Worm (Caenorhabditis elegans) whole organism, young adult: ENCODE measurements around the gene W08G11.3.
A peak's percentile ranks its signal among the peaks of the same experiment; 100 is the strongest.

Source experiments
- B0336.3 ChIP-seq: fragments of 200-800 bp; sonication (Bioruptor generic); IDR thresholded peaks from 2 replicates; pipeline ENCODE4 v1.3.6; 2022; ENCODE audit warnings: missing genetic modification characterization, missing compliant biosample characterization
- C06A6.2 ChIP-seq: fragments of 200-800 bp; sonication (Bioruptor generic); conservative IDR thresholded peaks from 2 replicates; pipeline ENCODE4 v1.3.6; 2022; ENCODE audit warnings: missing genetic modification characterization, missing compliant biosample characterization
- F10E7.11 ChIP-seq: sonication (generic microtip); optimal IDR thresholded peaks from 2 replicates; lab custom pipeline; 2017; ENCODE audit warnings: mild to moderate bottlenecking, missing genetic modification characterization, moderate library complexity, missing compliant biosample characterization
- F23B12.7 ChIP-seq: sonication (generic microtip); optimal IDR thresholded peaks from 2 replicates; lab custom pipeline; 2017; ENCODE audit warnings: missing genetic modification characterization, mild to moderate bottlenecking, missing compliant biosample characterization, antibody characterized with exemption, moderate library complexity; ENCODE audit not compliant: insufficient read depth
- F49E8.2 ChIP-seq: sonication (generic microtip); optimal IDR thresholded peaks from 3 replicates; lab custom pipeline; 2017; ENCODE audit warnings: missing genetic modification characterization, mild to moderate bottlenecking, missing compliant biosample characterization, antibody characterized with exemption, moderate library complexity; ENCODE audit not compliant: insufficient read depth
- F55B11.4 ChIP-seq: sonication (generic microtip); optimal IDR thresholded peaks from 2 replicates; lab custom pipeline; 2016; ENCODE audit warnings: missing compliant biosample characterization, missing genetic modification characterization, borderline replicate concordance; ENCODE audit not compliant: insufficient read depth
- F57A8.1 ChIP-seq: fragments of 200-800 bp; sonication (Bioruptor generic); optimal IDR thresholded peaks from 2 replicates; lab custom pipeline; 2018; ENCODE audit warnings: mild to moderate bottlenecking, missing genetic modification characterization, moderate library complexity, missing compliant biosample characterization
- K11D2.4 ChIP-seq: fragments of 200-800 bp; sonication (Bioruptor generic); IDR thresholded peaks from 2 replicates; pipeline ENCODE4 v1.3.6; 2022; ENCODE audit warnings: missing genetic modification reagents, missing genetic modification characterization, missing compliant biosample characterization
- K12H6.12 ChIP-seq: fragments of 200-800 bp; sonication (Bioruptor generic); optimal IDR thresholded peaks from 2 replicates; lab custom pipeline; 2018; ENCODE audit warnings: mild to moderate bottlenecking, missing genetic modification characterization, missing compliant biosample characterization
- T07F8.4 ChIP-seq: sonication (generic microtip); optimal IDR thresholded peaks from 2 replicates; lab custom pipeline; 2016; ENCODE audit warnings: mild to moderate bottlenecking, missing genetic modification characterization, moderate library complexity, missing compliant biosample characterization
- Y56A3A.18 ChIP-seq: fragments of 200-800 bp; sonication (Bioruptor generic); IDR thresholded peaks from 2 replicates; pipeline ENCODE4 v1.3.6; 2022; ENCODE audit warnings: missing genetic modification reagents, missing genetic modification characterization, missing compliant biosample characterization
- ZK185.1 ChIP-seq: sonication (generic microtip); optimal IDR thresholded peaks from 2 replicates; lab custom pipeline; 2016; ENCODE audit warnings: mild to moderate bottlenecking, missing genetic modification characterization, missing compliant biosample characterization; ENCODE audit not compliant: poor library complexity, severe bottlenecking
- ama-1 ChIP-seq, 3 experiments: fragments of 150-350 bp in 1 of 3; sonication (generic microtip) in 2 of 3; optimal IDR thresholded peaks; 2 replicates each; lab custom pipeline; 2014 to 2018; ENCODE audit warnings: missing biosample characterization in 2 of 3, missing genetic modification characterization in 2 of 3, missing genetic modification reagents in 2 of 3
- aptf-3 ChIP-seq: fragments of 200-800 bp; sonication (Bioruptor generic); IDR thresholded peaks from 2 replicates; pipeline ENCODE4 v1.3.6; 2022; ENCODE audit warnings: missing genetic modification characterization, missing compliant biosample characterization
- cebp-1 ChIP-seq, 2 experiments: fragments of 200-800 bp in 1 of 2; sonication (Bioruptor generic) in 1 of 2; sonication (generic microtip) in 1 of 2; IDR thresholded peaks in 1 of 2; optimal IDR thresholded peaks in 1 of 2; 2 replicates each; pipeline versions ENCODE4 v1.3.6 to Lab custom; 2017 to 2022; ENCODE audit warnings: missing compliant biosample characterization in 2 of 2, missing genetic modification characterization in 2 of 2, mild to moderate bottlenecking in 1 of 2, missing genetic modification reagents in 1 of 2, moderate library complexity in 1 of 2
- cebp-2 ChIP-seq: fragments of 200-800 bp; sonication (Bioruptor generic); IDR thresholded peaks from 2 replicates; pipeline ENCODE4 v1.3.6; 2022; ENCODE audit warnings: missing genetic modification characterization, missing compliant biosample characterization
- dpff-1 ChIP-seq: sonication (generic microtip); optimal IDR thresholded peaks from 2 replicates; lab custom pipeline; 2017; ENCODE audit warnings: mild to moderate bottlenecking, missing genetic modification characterization, missing compliant biosample characterization
- egl-18 ChIP-seq: fragments of 200-800 bp; sonication (Bioruptor generic); IDR thresholded peaks from 2 replicates; pipeline ENCODE4 v1.3.6; 2022; ENCODE audit warnings: missing genetic modification reagents, missing genetic modification characterization, missing compliant biosample characterization
- ets-4 ChIP-seq: fragments of 200-800 bp; sonication (Bioruptor generic); optimal IDR thresholded peaks from 2 replicates; lab custom pipeline; 2018; ENCODE audit warnings: mild to moderate bottlenecking, missing genetic modification characterization, missing compliant biosample characterization
- fkh-3 ChIP-seq: sonication (generic microtip); optimal IDR thresholded peaks from 2 replicates; lab custom pipeline; 2016; ENCODE audit warnings: mild to moderate bottlenecking, missing genetic modification characterization, missing compliant biosample characterization
- hlh-12 ChIP-seq: sonication (generic microtip); optimal IDR thresholded peaks from 2 replicates; lab custom pipeline; 2016; ENCODE audit warnings: missing genetic modification characterization, missing compliant biosample characterization
- hlh-26 ChIP-seq: fragments of 200-800 bp; sonication (Bioruptor generic); conservative IDR thresholded peaks from 2 replicates; pipeline ENCODE4 v1.3.6; 2022; ENCODE audit warnings: missing genetic modification reagents, missing genetic modification characterization, missing compliant biosample characterization
- lag-1 ChIP-seq: fragments of 200-800 bp; sonication (Bioruptor generic); IDR thresholded peaks from 2 replicates; pipeline ENCODE4 v1.3.6; 2022; ENCODE audit warnings: missing genetic modification reagents, missing genetic modification characterization, missing compliant biosample characterization
- let-526 ChIP-seq: fragments of 200-800 bp; sonication (Bioruptor generic); IDR thresholded peaks from 2 replicates; pipeline ENCODE4 v1.3.6; 2022; ENCODE audit warnings: missing genetic modification reagents, missing genetic modification characterization, missing compliant biosample characterization
- let-607 ChIP-seq, 2 experiments: fragments of 200-800 bp in 1 of 2; sonication (Bioruptor generic) in 1 of 2; sonication (generic microtip) in 1 of 2; optimal IDR thresholded peaks; 2 replicates each; lab custom pipeline; 2016 to 2018; ENCODE audit warnings: mild to moderate bottlenecking in 2 of 2, missing compliant biosample characterization in 2 of 2, missing genetic modification characterization in 2 of 2, moderate library complexity in 2 of 2, missing genotype in 1 of 2
- lin-40 ChIP-seq: sonication (generic microtip); optimal IDR thresholded peaks from 2 replicates; lab custom pipeline; 2016; ENCODE audit warnings: missing genetic modification characterization, mild to moderate bottlenecking, missing compliant biosample characterization, missing genotype, missing genetic modification reagents
- lin-54 ChIP-seq: fragments of 200-800 bp; sonication (Bioruptor generic); optimal IDR thresholded peaks from 2 replicates; lab custom pipeline; 2018; ENCODE audit warnings: mild to moderate bottlenecking, missing genetic modification characterization, missing compliant biosample characterization
- lsl-1 ChIP-seq: fragments of 200-800 bp; sonication (Bioruptor generic); optimal IDR thresholded peaks from 2 replicates; lab custom pipeline; 2018; ENCODE audit warnings: mild to moderate bottlenecking, missing genetic modification characterization, moderate library complexity, missing compliant biosample characterization
- lsy-27 ChIP-seq: sonication (generic microtip); optimal IDR thresholded peaks from 2 replicates; lab custom pipeline; 2017; ENCODE audit warnings: missing genetic modification characterization, mild to moderate bottlenecking, missing compliant biosample characterization, antibody characterized with exemption, missing genotype, borderline replicate concordance; ENCODE audit not compliant: insufficient read depth
- mes-4 ChIP-seq: sonication (generic microtip); optimal IDR thresholded peaks from 2 replicates; lab custom pipeline; 2016; ENCODE audit warnings: missing genotype, missing genetic modification characterization, missing compliant biosample characterization
- mxl-1 ChIP-seq: sonication (generic microtip); optimal IDR thresholded peaks from 2 replicates; lab custom pipeline; 2016; ENCODE audit warnings: missing genetic modification characterization, missing compliant biosample characterization
- nfya-1 ChIP-seq: sonication (generic microtip); optimal IDR thresholded peaks from 2 replicates; lab custom pipeline; 2017; ENCODE audit warnings: antibody characterized with exemption, missing compliant biosample characterization, missing genetic modification characterization, borderline replicate concordance; ENCODE audit not compliant: insufficient read depth
- nfyb-1 ChIP-seq: fragments of 200-800 bp; sonication (Bioruptor generic); IDR thresholded peaks from 2 replicates; pipeline ENCODE4 v1.3.6; 2022; ENCODE audit warnings: missing genetic modification reagents, missing genetic modification characterization, missing compliant biosample characterization
- nhr-120 ChIP-seq: fragments of 200-800 bp; sonication (Bioruptor generic); IDR thresholded peaks from 2 replicates; pipeline ENCODE4 v1.3.6; 2022; ENCODE audit warnings: missing genetic modification characterization, missing compliant biosample characterization
- nhr-179 ChIP-seq: sonication (generic microtip); optimal IDR thresholded peaks from 2 replicates; lab custom pipeline; 2016; ENCODE audit warnings: mild to moderate bottlenecking, missing genetic modification characterization, missing compliant biosample characterization
- pha-4 ChIP-seq: fragments of 150-350 bp; sonication (generic microtip); optimal IDR thresholded peaks from 2 replicates; lab custom pipeline; 2014; ENCODE audit warnings: missing biosample characterization, missing genetic modification reagents, missing genetic modification characterization
- sea-2 ChIP-seq: fragments of 200-800 bp; sonication (Bioruptor generic); IDR thresholded peaks from 2 replicates; pipeline ENCODE4 v1.3.6; 2022; ENCODE audit warnings: missing genetic modification characterization, missing compliant biosample characterization
- snpc-1.1 ChIP-seq: sonication (generic microtip); optimal IDR thresholded peaks from 2 replicates; lab custom pipeline; 2017; ENCODE audit warnings: missing genetic modification characterization, mild to moderate bottlenecking, missing compliant biosample characterization, antibody characterized with exemption, moderate library complexity, missing genotype, missing genetic modification reagents; ENCODE audit not compliant: insufficient read depth
- snpc-4 ChIP-seq, 5 experiments: fragments of 150-350 bp in 1 of 5; sonication (generic microtip) in 4 of 5; optimal IDR thresholded peaks; 2 replicates each; lab custom pipeline; 2014 to 2018; ENCODE audit warnings: missing genetic modification characterization in 5 of 5, missing biosample characterization in 3 of 5, antibody characterized with exemption in 2 of 5, mild to moderate bottlenecking in 2 of 5, missing compliant biosample characterization in 2 of 5, missing genotype in 2 of 5, moderate library complexity in 2 of 5, missing genetic modification reagents in 1 of 5
- sptf-2 ChIP-seq: fragments of 200-800 bp; sonication (Bioruptor generic); optimal IDR thresholded peaks from 2 replicates; lab custom pipeline; 2018; ENCODE audit warnings: mild to moderate bottlenecking, missing genetic modification characterization, missing compliant biosample characterization
- tbp1 ChIP-seq: fragments of 200-800 bp; sonication (Bioruptor generic); optimal IDR thresholded peaks from 2 replicates; lab custom pipeline; 2018; ENCODE audit warnings: mild to moderate bottlenecking, missing genetic modification characterization, missing compliant biosample characterization
- ztf-18 ChIP-seq: sonication (generic microtip); optimal IDR thresholded peaks from 2 replicates; lab custom pipeline; 2016; ENCODE audit warnings: missing genotype, mild to moderate bottlenecking, missing genetic modification characterization, missing compliant biosample characterization
- ztf-3 ChIP-seq: fragments of 200-800 bp; sonication (Bioruptor generic); optimal IDR thresholded peaks from 2 replicates; lab custom pipeline; 2018; ENCODE audit warnings: mild to moderate bottlenecking, missing genetic modification characterization, missing compliant biosample characterization

Gene W08G11.3

ce11 chrV:16368143-16368542 is 662 bp downstream of the W08G11.3 start:
- TF ChIP-seq F49E8.2 (tag; lab: Kevin White, UChicago) (no peak), mes-4 (tag; lab: Kevin White, UChicago) (no peak), ztf-3 (GFP tag; lab: Kevin White, UChicago) (no peak), let-526 (no peak), nfya-1 (tag; lab: Kevin White, UChicago) (no peak), nhr-179 (no peak)

DNA sequence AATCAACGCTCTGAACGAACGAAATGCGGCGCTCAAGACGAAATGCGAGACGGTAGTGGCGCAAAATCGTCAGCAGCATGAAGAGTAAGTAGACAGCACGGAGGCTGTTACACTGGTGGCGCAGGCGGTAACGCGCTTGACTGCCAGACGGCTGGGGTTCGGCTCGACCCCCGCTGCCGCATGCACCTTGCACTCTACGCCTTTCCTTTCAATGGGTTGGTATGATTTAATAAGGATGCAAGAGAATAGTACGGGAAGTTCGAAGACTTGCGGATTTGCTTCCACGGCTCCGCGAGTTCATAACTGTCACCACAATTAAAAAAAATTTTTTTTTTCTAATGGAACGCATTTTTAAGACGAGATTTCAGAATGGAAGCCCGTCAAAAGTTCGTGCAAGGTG is 2.6 kb downstream of the W08G11.3 start:
- TF ChIP-seq lsl-1 (GFP tag; lab: Kevin White, UChicago) (peak; percentile 54), cebp-1 (GFP tag; IDR thresholded peaks at IDR 0.05; lab: Robert Waterston, UW) (peak; percentile 76), cebp-1 (tag; optimal IDR thresholded peaks at IDR 0.05; lab: Kevin White, UChicago) (peak; percentile 78), mxl-1 (peak; percentile 94), F10E7.11 (tag; lab: Kevin White, UChicago) (peak; percentile 78), hlh-26 (GFP tag; lab: Robert Waterston, UW) (no peak), ets-4 (GFP tag; lab: Kevin White, UChicago) (peak; percentile 71), sptf-2 (GFP tag; lab: Kevin White, UChicago) (peak; percentile 70), cebp-2 (peak; percentile 87), pha-4 (no peak), lin-54 (peak; percentile 76), egl-18 (GFP tag; lab: Robert Waterston, UW) (peak; percentile 61; the same call in 1 of the 2 replicates), hlh-12 (tag; lab: Kevin White, UChicago) (no peak), snpc-1.1 (tag; lab: Kevin White, UChicago) (peak; percentile 50), ama-1 (optimal IDR thresholded peaks at IDR 0.05; lab: Kevin White, UChicago) (no peak), ama-1 (GFP tag; optimal IDR thresholded peaks at IDR 0.05; lab: Kevin White, UChicago) (peak; percentile 51 to 59), lsy-27 (peak; percentile 59), aptf-3 (GFP tag; lab: Robert Waterston, UW) (0 out of 2 replicates have a peak, but pooled peaks have one; percentile 35), nfyb-1 (GFP tag; lab: Robert Waterston, UW) (peak; percentile 88), K11D2.4 (GFP tag; lab: Robert Waterston, UW) (peak; percentile 73), K12H6.12 (tag; lab: Kevin White, UChicago) (peak; percentile 61), T07F8.4 (tag; lab: Kevin White, UChicago) (peak; percentile 82), dpff-1 (tag; lab: Kevin White, UChicago) (peak; percentile 77), F55B11.4 (tag; lab: Kevin White, UChicago) (no peak), nhr-120 (GFP tag; lab: Robert Waterston, UW) (no peak), let-607 (tag; optimal IDR thresholded peaks at IDR 0.05; lab: Kevin White, UChicago) (peak; percentile 44 to 66), sea-2 (GFP tag; lab: Robert Waterston, UW) (0 out of 2 replicates have a peak, but pooled peaks have one; percentile 29), nhr-179 (peak; percentile 44), B0336.3 (GFP tag; lab: Robert Waterston, UW) (peak; percentile 92), tbp1 (GFP tag; lab: Kevin White, UChicago) (peak; percentile 91), ztf-3 (GFP tag; lab: Kevin White, UChicago) (peak; percentile 23), lin-40 (tag; lab: Kevin White, UChicago) (peak; percentile 72), lag-1 (no peak), ztf-18 (peak; percentile 76), F23B12.7 (tag; lab: Kevin White, UChicago) (peak; percentile 87), F57A8.1 (GFP tag; lab: Kevin White, UChicago) (peak; percentile 62), snpc-4 (GFP tag; optimal IDR thresholded peaks at IDR 0.05; lab: Kevin White, UChicago) (peak; percentile 80), snpc-4 (tag; optimal IDR thresholded peaks at IDR 0.05; lab: Kevin White, UChicago) (peak; percentile 39 to 89 (median 82)), ZK185.1 (tag; lab: Kevin White, UChicago) (no peak), fkh-3 (tag; lab: Kevin White, UChicago) (peak; percentile 88), Y56A3A.18 (GFP tag; lab: Robert Waterston, UW) (peak; percentile 92), C06A6.2 (GFP tag; lab: Robert Waterston, UW) (peak; percentile 59; the same call in 1 of the 2 replicates)
